Worm (Caenorhabditis elegans): ENCODE results near the gene lect-2.
A peak's percentile ranks its signal among the peaks of the same experiment; 100 is the strongest.

Gene lect-2

DNA sequence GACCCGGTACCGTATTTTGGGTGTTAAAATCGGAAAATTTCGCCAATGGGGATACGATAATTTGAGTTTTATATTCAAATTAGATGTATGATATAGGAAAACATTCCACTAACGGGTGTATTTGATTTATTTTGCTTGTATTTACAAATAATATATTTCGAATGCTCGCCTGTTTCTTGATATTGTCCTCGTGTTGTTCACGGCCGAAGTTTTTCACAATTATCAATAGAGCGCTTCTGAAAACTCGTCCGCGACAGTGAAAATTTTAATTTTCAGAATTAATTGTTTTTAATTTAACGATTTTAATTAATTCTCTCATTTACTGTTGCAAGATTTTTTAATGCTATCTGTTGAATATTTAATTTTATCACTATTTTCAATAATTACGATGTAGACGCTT lies 29.1 kb downstream of the lect-2 start (continued):
- TF ChIP-seq bed-2 (GFP tag; IDR thresholded peaks at IDR 0.05) (0 out of 2 replicates have a peak, but pooled peaks have one; percentile 24), T26A5.8 (tag; optimal IDR thresholded peaks at IDR 0.05) (no peak), B0336.3 (GFP tag; IDR thresholded peaks at IDR 0.05) (no peak), mel-28 (tag; optimal IDR thresholded peaks at IDR 0.05; ENCODE audit: borderline replicate concordance) (no peak), let-526 (GFP tag; IDR thresholded peaks at IDR 0.05) (0 out of 2 replicates have a peak, but pooled peaks have one; percentile 14), lsy-27 (tag; optimal IDR thresholded peaks at IDR 0.05; ENCODE audit: borderline replicate concordance, insufficient read depth) (no peak), hrde-1 (tag; optimal IDR thresholded peaks at IDR 0.05; ENCODE audit: borderline replicate concordance) (no peak), ekl-4 (GFP tag; IDR thresholded peaks at IDR 0.05) (no peak), sea-2 (GFP tag; IDR thresholded peaks at IDR 0.05) (no peak), akir-1 (GFP tag; optimal IDR thresholded peaks at IDR 0.05) (no peak), pbrm-1 (GFP tag; IDR thresholded peaks at IDR 0.05) (0 out of 2 replicates have a peak, but pooled peaks have one; percentile 41), rcor-1 (GFP tag; IDR thresholded peaks at IDR 0.05) (peak; percentile 68), ztf-28 (GFP tag; IDR thresholded peaks at IDR 0.05) (0 out of 2 replicates have a peak, but pooled peaks have one; percentile 61), lsl-1 (GFP tag; optimal IDR thresholded peaks at IDR 0.05) (peak; percentile 58), let-607 (tag; optimal IDR thresholded peaks at IDR 0.05) (no peak), Y95B8A.8 (GFP tag; IDR thresholded peaks at IDR 0.05) (0 out of 2 replicates have a peak, but pooled peaks have one; percentile 21), ztf-6 (GFP tag; IDR thresholded peaks at IDR 0.05) (0 out of 2 replicates have a peak, but pooled peaks have one; percentile 47), lin-35 (GFP tag; optimal IDR thresholded peaks at IDR 0.05) (no peak), F57A8.1 (GFP tag; optimal IDR thresholded peaks at IDR 0.05) (no peak), ztf-22 (GFP tag; optimal IDR thresholded peaks at IDR 0.05) (no peak), F49E8.2 (tag; optimal IDR thresholded peaks at IDR 0.05; ENCODE audit: insufficient read depth) (no peak), lin-54 (GFP tag; optimal IDR thresholded peaks at IDR 0.05) (peak; percentile 15), F55B11.4 (tag; optimal IDR thresholded peaks at IDR 0.05; ENCODE audit: borderline replicate concordance, insufficient read depth) (no peak), madf-3 (GFP tag; IDR thresholded peaks at IDR 0.05) (no peak), tlf-1 (GFP tag; optimal IDR thresholded peaks at IDR 0.05) (no peak), F37B4.10 (GFP tag; IDR thresholded peaks at IDR 0.05) (no peak), ceh-100 (GFP tag; IDR thresholded peaks at IDR 0.05) (peak; percentile 69), attf-5 (GFP tag; optimal IDR thresholded peaks at IDR 0.05) (peak; percentile 31), K11D2.4 (GFP tag; IDR thresholded peaks at IDR 0.05) (no peak), mes-4 (tag; optimal IDR thresholded peaks at IDR 0.05) (no peak), snpc-4 (GFP tag; optimal IDR thresholded peaks at IDR 0.05) (no peak), snpc-4 (tag; optimal IDR thresholded peaks at IDR 0.05) (no peak), gei-17 (GFP tag; optimal IDR thresholded peaks at IDR 0.05) (no peak), K12H6.12 (tag; optimal IDR thresholded peaks at IDR 0.05) (no peak), die-1 (tag; optimal IDR thresholded peaks at IDR 0.05) (no peak), him-1 (tag; optimal IDR thresholded peaks at IDR 0.05) (peak; percentile 40), unc-130 (GFP tag; optimal IDR thresholded peaks at IDR 0.05) (peak; percentile 9), dpl-1 (GFP tag; optimal IDR thresholded peaks at IDR 0.05) (no peak), hmg-1.2 (GFP tag; IDR thresholded peaks at IDR 0.05) (peak; percentile 21; the same call in 1 of the 2 replicates), egl-44 (GFP tag; IDR thresholded peaks at IDR 0.05) (no peak), hmg-20 (GFP tag; IDR thresholded peaks at IDR 0.05) (no peak), aptf-2 (GFP tag; conservative IDR thresholded peaks at IDR 0.05) (0 out of 2 replicates have a peak, but pooled peaks have one; percentile 26), madf-8 (GFP tag; conservative IDR thresholded peaks at IDR 0.05) (peak; percentile 39; the same call in 1 of the 2 replicates), fkh-3 (tag; optimal IDR thresholded peaks at IDR 0.05) (no peak), nhr-179 (tag; optimal IDR thresholded peaks at IDR 0.05) (no peak), lin-40 (tag; optimal IDR thresholded peaks at IDR 0.05) (no peak), F39B2.1 (GFP tag; IDR thresholded peaks at IDR 0.05) (no peak), lir-1 (GFP tag; conservative IDR thresholded peaks at IDR 0.05) (no peak)
